Worm (Caenorhabditis elegans) whole organism, late embryonic: ENCODE data around the gene mogs-1.
A peak's percentile ranks its signal among the peaks of the same experiment; 100 is the strongest.

Experiments
- C38D4.7 ChIP-seq: fragments of 200-800 bp; sonication (Bioruptor generic); optimal IDR thresholded peaks from 2 replicates; lab custom pipeline; 2018; ENCODE audit warnings: mild to moderate bottlenecking, missing genetic modification characterization, moderate library complexity, missing compliant biosample characterization
- F13H6.1 ChIP-seq: sonication (generic microtip); optimal IDR thresholded peaks from 2 replicates; lab custom pipeline; 2016; ENCODE audit warnings: missing genetic modification characterization, missing compliant biosample characterization
- K02D7.2 ChIP-seq: sonication (generic microtip); optimal IDR thresholded peaks from 2 replicates; lab custom pipeline; 2017; ENCODE audit warnings: mild to moderate bottlenecking, missing genetic modification characterization, missing compliant biosample characterization
- K09A11.1 ChIP-seq: sonication (generic microtip); optimal IDR thresholded peaks from 2 replicates; lab custom pipeline; 2017; ENCODE audit warnings: antibody characterized with exemption, mild to moderate bottlenecking, missing genetic modification characterization, missing compliant biosample characterization; ENCODE audit not compliant: insufficient read depth
- ceh-18 ChIP-seq: sonication (generic microtip); optimal IDR thresholded peaks from 2 replicates; lab custom pipeline; 2016; ENCODE audit warnings: missing genetic modification characterization, missing compliant biosample characterization
- ceh-22 ChIP-seq: sonication (generic microtip); optimal IDR thresholded peaks from 2 replicates; lab custom pipeline; 2017; ENCODE audit warnings: missing biosample characterization, missing genetic modification characterization
- ceh-24 ChIP-seq: sonication (generic microtip); optimal IDR thresholded peaks from 2 replicates; lab custom pipeline; 2016; ENCODE audit warnings: mild to moderate bottlenecking, missing genetic modification characterization, missing compliant biosample characterization
- ceh-34 ChIP-seq: sonication (generic microtip); optimal IDR thresholded peaks from 2 replicates; lab custom pipeline; 2016; ENCODE audit warnings: mild to moderate bottlenecking, missing genetic modification characterization, missing compliant biosample characterization
- ceh-48 ChIP-seq: sonication (generic microtip); optimal IDR thresholded peaks from 2 replicates; lab custom pipeline; 2016; ENCODE audit warnings: missing genetic modification characterization, inconsistent platforms, missing compliant biosample characterization
- che-1 ChIP-seq: sonication (generic microtip); optimal IDR thresholded peaks from 2 replicates; lab custom pipeline; 2016; ENCODE audit warnings: mild to moderate bottlenecking, missing genetic modification characterization, missing compliant biosample characterization
- dmd-4 ChIP-seq: sonication (generic microtip); optimal IDR thresholded peaks from 2 replicates; lab custom pipeline; 2016; ENCODE audit warnings: borderline replicate concordance, missing genetic modification characterization, missing compliant biosample characterization
- dve-1 ChIP-seq: sonication (generic microtip); optimal IDR thresholded peaks from 2 replicates; lab custom pipeline; 2017; ENCODE audit warnings: antibody characterized with exemption, mild to moderate bottlenecking, missing genetic modification characterization, missing compliant biosample characterization
- fax-1 ChIP-seq: sonication (generic microtip); optimal IDR thresholded peaks from 2 replicates; lab custom pipeline; 2016; ENCODE audit warnings: missing genotype, missing genetic modification characterization, missing compliant biosample characterization
- fkh-6 ChIP-seq: sonication (generic microtip); optimal IDR thresholded peaks from 2 replicates; lab custom pipeline; 2016; ENCODE audit warnings: missing genetic modification characterization, missing compliant biosample characterization
- hlh-15 ChIP-seq: sonication (generic microtip); optimal IDR thresholded peaks from 2 replicates; lab custom pipeline; 2016; ENCODE audit warnings: missing genetic modification characterization, missing compliant biosample characterization
- lim-6 ChIP-seq: sonication (generic microtip); optimal IDR thresholded peaks from 2 replicates; lab custom pipeline; 2016; ENCODE audit warnings: missing genetic modification characterization, missing compliant biosample characterization
- nfya-1 ChIP-seq: sonication (generic microtip); optimal IDR thresholded peaks from 2 replicates; lab custom pipeline; 2017; ENCODE audit warnings: missing genetic modification characterization, mild to moderate bottlenecking, missing compliant biosample characterization, antibody characterized with exemption, moderate library complexity
- nhr-11 ChIP-seq: fragments of 150-350 bp; optimal IDR thresholded peaks from 2 replicates; lab custom pipeline; 2014; ENCODE audit warnings: missing biosample characterization, missing genetic modification characterization
- npax-4 ChIP-seq: sonication (generic microtip); optimal IDR thresholded peaks from 2 replicates; lab custom pipeline; 2016; ENCODE audit warnings: missing genetic modification characterization, missing compliant biosample characterization
- pag-3 ChIP-seq: sonication (generic microtip); optimal IDR thresholded peaks from 2 replicates; lab custom pipeline; 2016; ENCODE audit warnings: missing compliant biosample characterization, missing genetic modification characterization, borderline replicate concordance
- pax-1 ChIP-seq: fragments of 150-350 bp; optimal IDR thresholded peaks from 2 replicates; lab custom pipeline; 2014; ENCODE audit warnings: missing biosample characterization, missing genetic modification characterization
- pha-4 ChIP-seq: fragments of 150-350 bp; optimal IDR thresholded peaks from 2 replicates; lab custom pipeline; 2018; ENCODE audit warnings: missing biosample characterization, missing genetic modification reagents, missing genetic modification characterization
- pqm-1 ChIP-seq: sonication (generic microtip); optimal IDR thresholded peaks from 2 replicates; lab custom pipeline; 2016; ENCODE audit warnings: missing genetic modification characterization, missing compliant biosample characterization
- rnt-1 ChIP-seq: sonication (generic microtip); optimal IDR thresholded peaks from 2 replicates; lab custom pipeline; 2016; ENCODE audit warnings: missing genetic modification characterization, missing compliant biosample characterization
- sdc-2 ChIP-seq: sonication (generic microtip); optimal IDR thresholded peaks from 2 replicates; lab custom pipeline; 2016; ENCODE audit warnings: missing genotype, missing genetic modification characterization, missing compliant biosample characterization
- sox-4 ChIP-seq: sonication (generic microtip); optimal IDR thresholded peaks from 2 replicates; lab custom pipeline; 2017; ENCODE audit warnings: mild to moderate bottlenecking, missing genetic modification characterization, inconsistent platforms, missing compliant biosample characterization
- unc-42 ChIP-seq: sonication (generic microtip); optimal IDR thresholded peaks from 2 replicates; lab custom pipeline; 2016; ENCODE audit warnings: missing genotype, missing genetic modification characterization, missing compliant biosample characterization
- unc-55 ChIP-seq: sonication (generic microtip); optimal IDR thresholded peaks from 2 replicates; lab custom pipeline; 2017; ENCODE audit warnings: missing biosample characterization, missing genetic modification reagents, missing genetic modification characterization
- unc-86 ChIP-seq: sonication (generic microtip); optimal IDR thresholded peaks from 2 replicates; lab custom pipeline; 2016; ENCODE audit warnings: missing genetic modification characterization, missing compliant biosample characterization
- ztf-16 ChIP-seq: sonication (generic microtip); optimal IDR thresholded peaks from 2 replicates; lab custom pipeline; 2017; ENCODE audit warnings: missing genetic modification characterization, missing compliant biosample characterization

Gene mogs-1

ce11 chrIV:11067003-11067402 is 45.3 kb upstream of the mogs-1 start, which contains the start of gene ttr-17:
Gene ttr-17 (minus strand): TSS chrIV:11067026.
- TF ChIP-seq F13H6.1 (tag; lab: Kevin White, UChicago) (no peak), hlh-15 (no peak), ceh-18 (peak; percentile 51), ceh-24 (tag; lab: Kevin White, UChicago) (no peak)

ce11 chrIV:11063962-11064361 is 42.2 kb upstream of the mogs-1 start, which contains the start of gene ttr-16:
Gene ttr-16 (minus strand): TSS chrIV:11064137.
- TF ChIP-seq K09A11.1 (tag; lab: Kevin White, UChicago) = no peak
- peak; percentile 77 for TF ChIP-seq nfya-1 (tag; lab: Kevin White, UChicago)
- TF ChIP-seq sox-4 (tag; lab: Kevin White, UChicago) = no peak
- TF ChIP-seq che-1 (tag; lab: Kevin White, UChicago) = no peak
- TF ChIP-seq dmd-4 (tag; lab: Kevin White, UChicago) = no peak
- TF ChIP-seq npax-4 = no peak
- no peak for TF ChIP-seq unc-86 (tag; lab: Kevin White, UChicago)
- no peak for TF ChIP-seq C38D4.7 (GFP tag; lab: Kevin White, UChicago)
- TF ChIP-seq fax-1 = no peak
- TF ChIP-seq nhr-11 (tag; lab: Kevin White, UChicago) = no peak
- no peak for TF ChIP-seq dve-1 (tag; lab: Kevin White, UChicago)
- TF ChIP-seq ceh-18 = peak; percentile 30
- TF ChIP-seq pax-1 (tag; lab: Kevin White, UChicago) = no peak
- TF ChIP-seq unc-55 = peak; percentile 88
- TF ChIP-seq rnt-1 (tag; lab: Kevin White, UChicago) = no peak

ce11 chrIV:11062984-11063613 is 41.4 kb upstream of the mogs-1 start:
- TF ChIP-seq sox-4 (tag; lab: Kevin White, UChicago) (no peak), ceh-22 (tag; lab: Kevin White, UChicago) (no peak), pag-3 (tag; lab: Kevin White, UChicago) (no peak), unc-42 (tag; lab: Kevin White, UChicago) (no peak), lim-6 (tag; lab: Kevin White, UChicago) (no peak), ceh-34 (tag; lab: Kevin White, UChicago) (no peak), ceh-48 (no peak), K02D7.2 (tag; lab: Kevin White, UChicago) (no peak)

- no peak for TF ChIP-seq sdc-2
- TF ChIP-seq fkh-6 (tag; lab: Kevin White, UChicago) = no peak
- TF ChIP-seq, all 69 proteins: peak for 0
These were observed 32.1 kb upstream of the mogs-1 start, which contains the start of the genes F36H1.12 and lin-3 for ce11 chrIV:11053652-11054317. Gene F36H1.12 (minus strand): TSS chrIV:11053702. Gene lin-3 (plus strand): TSS chrIV:11054308.

ce11 chrIV:11051963-11052362 is 30.2 kb upstream of the mogs-1 start:
- no peak for TF ChIP-seq C38D4.7 (GFP tag; lab: Kevin White, UChicago)
- no peak for TF ChIP-seq sox-4 (tag; lab: Kevin White, UChicago)
- no peak for TF ChIP-seq fkh-6 (tag; lab: Kevin White, UChicago)
- no peak for TF ChIP-seq pha-4 (tag; lab: Kevin White, UChicago)
- no peak for TF ChIP-seq nfya-1 (tag; lab: Kevin White, UChicago)
- no peak for TF ChIP-seq dve-1 (tag; lab: Kevin White, UChicago)
- TF ChIP-seq ceh-24 (tag; lab: Kevin White, UChicago) = no peak
- TF ChIP-seq pqm-1 (tag; lab: Kevin White, UChicago) = no peak
- TF ChIP-seq ztf-16 (tag; lab: Kevin White, UChicago) = no peak
